Worm (Caenorhabditis elegans) whole organism, young adult: ENCODE results near the gene R52.5.

Source experiments
- B0261.1 ChIP-seq: sonication (generic microtip); optimal IDR thresholded peaks from 2 replicates; lab custom pipeline; 2016; ENCODE audit warnings: mild to moderate bottlenecking, missing genetic modification characterization, moderate library complexity, missing compliant biosample characterization
- chd-7 ChIP-seq: sonication (generic microtip); optimal IDR thresholded peaks from 2 replicates; lab custom pipeline; 2016; ENCODE audit warnings: mild to moderate bottlenecking, missing genetic modification characterization, moderate library complexity, missing compliant biosample characterization

- TF ChIP-seq B0261.1 (tag; lab: Kevin White, UChicago) (no peak), chd-7 (tag; lab: Kevin White, UChicago) (no peak)
Measured at ce11 chrII:2094924-2095650, 14.8 kb downstream of the R52.5 start, which contains the start of gene T16A1.2.
